Fruit fly (Drosophila melanogaster) whole organism, embryonic: ENCODE results near the gene CG4278.
A peak's percentile ranks its signal among the peaks of the same experiment; 100 is the strongest.

Experiments
- CG10431 ChIP-seq: fragments of 200-800 bp; sonication (Bioruptor generic); optimal IDR thresholded peaks from 3 replicates; lab custom pipeline; 2018; ENCODE audit warnings: missing biosample characterization, mild to moderate bottlenecking, missing genetic modification characterization
- CG10462 ChIP-seq: fragments of 200-800 bp; sonication (Bioruptor generic); optimal IDR thresholded peaks from 2 replicates; lab custom pipeline; 2016; ENCODE audit warnings: missing biosample characterization, missing genetic modification characterization
- CG11093 ChIP-seq: fragments of 200-800 bp; sonication (Bioruptor generic); IDR thresholded peaks from 3 replicates; pipeline ENCODE4 v1.3.6; 2022; ENCODE audit warnings: missing biosample characterization, missing genetic modification characterization
- CG12104 ChIP-seq: fragments of 200-800 bp; sonication (Bioruptor generic); optimal IDR thresholded peaks from 3 replicates; lab custom pipeline; 2016; ENCODE audit warnings: missing biosample characterization, missing genetic modification characterization
- CG12155 ChIP-seq: fragments of 200-800 bp; sonication (Bioruptor generic); optimal IDR thresholded peaks from 3 replicates; lab custom pipeline; 2016; ENCODE audit warnings: missing biosample characterization, missing genetic modification characterization
- CG12769 ChIP-seq: fragments of 200-800 bp; sonication (Bioruptor generic); optimal IDR thresholded peaks from 2 replicates; lab custom pipeline; 2019; ENCODE audit warnings: missing biosample characterization, mild to moderate bottlenecking, missing genetic modification characterization, moderate library complexity
- CG14667 ChIP-seq: fragments of 200-800 bp; sonication (Bioruptor generic); IDR thresholded peaks from 2 replicates; pipeline ENCODE4 v1.3.6; 2022; ENCODE audit warnings: missing biosample characterization, missing genetic modification characterization
- CG14965 ChIP-seq: fragments of 200-800 bp; sonication (Bioruptor generic); optimal IDR thresholded peaks from 2 replicates; lab custom pipeline; 2016; ENCODE audit warnings: missing biosample characterization, missing genetic modification characterization, borderline replicate concordance
- CG15269 ChIP-seq: fragments of 200-800 bp; sonication (Bioruptor generic); optimal IDR thresholded peaks from 2 replicates; lab custom pipeline; 2018; ENCODE audit warnings: missing biosample characterization, mild to moderate bottlenecking, missing genetic modification characterization, moderate library complexity
- CG1529 ChIP-seq: fragments of 200-800 bp; sonication (Bioruptor generic); optimal IDR thresholded peaks from 3 replicates; lab custom pipeline; 2018; ENCODE audit warnings: missing biosample characterization, missing genetic modification characterization
- CG16815 ChIP-seq: fragments of 200-800 bp; sonication (Bioruptor generic); optimal IDR thresholded peaks from 3 replicates; lab custom pipeline; 2017; ENCODE audit warnings: missing biosample characterization, mild to moderate bottlenecking, missing genetic modification characterization
- CG17328 ChIP-seq: fragments of 200-800 bp; sonication (Bioruptor generic); IDR thresholded peaks from 2 replicates; pipeline ENCODE4 v1.3.6; 2022; ENCODE audit warnings: missing biosample characterization, missing genetic modification characterization
- CG17829 ChIP-seq: fragments of 200-800 bp; optimal IDR thresholded peaks from 2 replicates; lab custom pipeline; 2019; ENCODE audit warnings: missing biosample characterization, mild to moderate bottlenecking, missing genetic modification characterization, moderate library complexity
- CG18262 ChIP-seq: fragments of 200-800 bp; optimal IDR thresholded peaks from 3 replicates; lab custom pipeline; 2019; ENCODE audit warnings: missing biosample characterization, mild to moderate bottlenecking, missing genetic modification characterization, moderate library complexity
- CG18764 ChIP-seq: fragments of 200-800 bp; sonication (Bioruptor generic); optimal IDR thresholded peaks from 3 replicates; lab custom pipeline; 2016; ENCODE audit warnings: missing biosample characterization, missing genetic modification characterization
- CG31224 ChIP-seq: fragments of 200-800 bp; sonication (Bioruptor generic); IDR thresholded peaks from 2 replicates; pipeline ENCODE4 v1.3.6; 2022; ENCODE audit warnings: missing biosample characterization, missing genetic modification characterization
- CG32532 ChIP-seq: fragments of 200-800 bp; sonication (Bioruptor generic); IDR thresholded peaks from 2 replicates; pipeline ENCODE4 v1.3.6; 2022; ENCODE audit warnings: missing biosample characterization, missing genetic modification characterization
- CG3281 ChIP-seq: fragments of 200-800 bp; sonication (Bioruptor generic); optimal IDR thresholded peaks from 3 replicates; lab custom pipeline; 2017; ENCODE audit warnings: missing biosample characterization, mild to moderate bottlenecking, missing genetic modification characterization
- CG42726 ChIP-seq: fragments of 200-800 bp; sonication (Bioruptor generic); IDR thresholded peaks from 2 replicates; pipeline ENCODE4 v1.3.6; 2022; ENCODE audit warnings: missing biosample characterization, missing genetic modification characterization; ENCODE audit not compliant: partially characterized antibody
- CG4707 ChIP-seq: fragments of 200-800 bp; sonication (Bioruptor generic); optimal IDR thresholded peaks from 2 replicates; lab custom pipeline; 2018; ENCODE audit warnings: missing biosample characterization, mild to moderate bottlenecking, missing genetic modification characterization, moderate library complexity
- CG6765 ChIP-seq: fragments of 200-800 bp; sonication (Bioruptor generic); optimal IDR thresholded peaks from 3 replicates; lab custom pipeline; 2017; ENCODE audit warnings: missing biosample characterization, mild to moderate bottlenecking, missing genetic modification characterization
- CG7271 ChIP-seq: fragments of 200-800 bp; sonication (Bioruptor generic); optimal IDR thresholded peaks from 2 replicates; lab custom pipeline; 2018; ENCODE audit warnings: missing biosample characterization, mild to moderate bottlenecking, missing genetic modification characterization, moderate library complexity
- CG7357 ChIP-seq: fragments of 200-800 bp; sonication (Bioruptor generic); IDR thresholded peaks from 3 replicates; pipeline ENCODE4 v1.3.6; 2022; ENCODE audit warnings: missing biosample characterization, missing genetic modification characterization
- CG8478 ChIP-seq: fragments of >200 bp; optimal IDR thresholded peaks from 2 replicates; lab custom pipeline; 2018
- CG8765 ChIP-seq: fragments of 200-800 bp; sonication (Bioruptor generic); IDR thresholded peaks from 2 replicates; pipeline ENCODE4 v1.3.6; 2022; ENCODE audit warnings: missing biosample characterization, missing genetic modification characterization
- CG8944 ChIP-seq: fragments of 200-800 bp; sonication (Bioruptor generic); optimal IDR thresholded peaks from 3 replicates; lab custom pipeline; 2016; ENCODE audit warnings: missing biosample characterization, missing genetic modification characterization
- E2f1 ChIP-seq: fragments of 200-800 bp; sonication (Bioruptor generic); IDR thresholded peaks from 2 replicates; pipeline ENCODE4 v1.3.6; 2022; ENCODE audit warnings: missing biosample characterization, missing genetic modification characterization
- E2f2 ChIP-seq: fragments of 200-800 bp; sonication (Bioruptor generic); IDR thresholded peaks from 2 replicates; pipeline ENCODE4 v1.3.6; 2022; ENCODE audit warnings: missing biosample characterization, missing genetic modification characterization
- Eip74EF ChIP-seq, 2 experiments: fragments of 200-800 bp in 1 of 2; fragments of >200 bp in 1 of 2; sonication (Bioruptor generic) in 1 of 2; optimal IDR thresholded peaks; 2 replicates each; lab custom pipeline; 2017 to 2019; ENCODE audit warnings: missing biosample characterization in 2 of 2, missing genetic modification characterization in 2 of 2, mild to moderate bottlenecking in 1 of 2, moderate library complexity in 1 of 2
- Elba2 ChIP-seq: fragments of 200-800 bp; sonication (Bioruptor generic); optimal IDR thresholded peaks from 3 replicates; lab custom pipeline; 2016; ENCODE audit warnings: missing biosample characterization, missing genetic modification characterization
- HHEX ChIP-seq: fragments of 200-800 bp; sonication (Bioruptor generic); optimal IDR thresholded peaks from 3 replicates; lab custom pipeline; 2017; ENCODE audit warnings: missing biosample characterization, mild to moderate bottlenecking, missing genetic modification characterization, missing genetic modification reagents
- MESR4 ChIP-seq: fragments of 200-800 bp; sonication (Bioruptor generic); optimal IDR thresholded peaks from 2 replicates; lab custom pipeline; 2018; ENCODE audit warnings: missing biosample characterization, mild to moderate bottlenecking, missing genetic modification characterization, moderate library complexity
- Nf-YA ChIP-seq: fragments of 200-800 bp; sonication (Bioruptor generic); IDR thresholded peaks from 2 replicates; pipeline ENCODE4 v1.3.6; 2022; ENCODE audit warnings: missing biosample characterization, missing genetic modification characterization
- Ptx1 ChIP-seq: fragments of 200-800 bp; sonication (Bioruptor generic); IDR thresholded peaks from 2 replicates; pipeline ENCODE4 v1.3.6; 2022; ENCODE audit warnings: missing biosample characterization, missing genetic modification characterization
- Usf ChIP-seq: fragments of 200-800 bp; sonication (Bioruptor generic); optimal IDR thresholded peaks from 2 replicates; lab custom pipeline; 2017; ENCODE audit warnings: missing genotype, missing biosample characterization, missing genetic modification characterization
- aop ChIP-seq: fragments of 200-800 bp; sonication (Bioruptor generic); IDR thresholded peaks from 2 replicates; pipeline ENCODE4 v1.3.6; 2022; ENCODE audit warnings: missing biosample characterization, missing genetic modification characterization
- dmrt11E ChIP-seq: fragments of 200-800 bp; sonication (Bioruptor generic); optimal IDR thresholded peaks from 3 replicates; lab custom pipeline; 2018; ENCODE audit warnings: missing biosample characterization, mild to moderate bottlenecking, missing genetic modification characterization, moderate library complexity
- ewg ChIP-seq: fragments of 200-800 bp; sonication (Bioruptor generic); optimal IDR thresholded peaks from 3 replicates; lab custom pipeline; 2017; ENCODE audit warnings: mild to moderate bottlenecking, missing biosample characterization, missing genetic modification reagents, missing genetic modification characterization
- gce ChIP-seq: fragments of 200-800 bp; sonication (Bioruptor generic); IDR thresholded peaks from 3 replicates; pipeline ENCODE4 v1.3.6; 2022; ENCODE audit warnings: missing biosample characterization, missing genetic modification characterization
- gsb ChIP-seq: fragments of 200-800 bp; sonication (Bioruptor generic); IDR thresholded peaks from 2 replicates; pipeline ENCODE4 v1.3.6; 2022; ENCODE audit warnings: missing biosample characterization, missing genetic modification characterization
- jing ChIP-seq: fragments of 200-800 bp; sonication (Bioruptor generic); optimal IDR thresholded peaks from 2 replicates; lab custom pipeline; 2018; ENCODE audit warnings: missing biosample characterization, mild to moderate bottlenecking, missing genetic modification characterization
- lola ChIP-seq, 3 experiments: fragments of >200 bp in 2 of 3; fragments of 200-800 bp in 1 of 3; sonication (Bioruptor generic) in 1 of 3; optimal IDR thresholded peaks; 2 replicates each; lab custom pipeline; 2017 to 2019; ENCODE audit warnings: missing biosample characterization in 3 of 3, missing genetic modification characterization in 3 of 3, mild to moderate bottlenecking in 1 of 3, moderate library complexity in 1 of 3
- mld ChIP-seq: fragments of 200-800 bp; sonication (Bioruptor generic); IDR thresholded peaks from 3 replicates; pipeline ENCODE4 v1.3.6; 2022; ENCODE audit warnings: missing biosample characterization, missing genetic modification characterization; ENCODE audit not compliant: partially characterized antibody
- schlank ChIP-seq: fragments of 200-800 bp; sonication (Bioruptor generic); optimal IDR thresholded peaks from 2 replicates; lab custom pipeline; 2018; ENCODE audit warnings: missing biosample characterization, mild to moderate bottlenecking, missing genetic modification characterization
- scrt ChIP-seq: fragments of 200-800 bp; sonication (Bioruptor generic); optimal IDR thresholded peaks from 2 replicates; lab custom pipeline; 2018; ENCODE audit warnings: missing biosample characterization, mild to moderate bottlenecking, missing genetic modification characterization, moderate library complexity
- sima ChIP-seq: fragments of 200-800 bp; sonication (Bioruptor generic); optimal IDR thresholded peaks from 2 replicates; lab custom pipeline; 2016; ENCODE audit warnings: missing biosample characterization, missing genetic modification characterization
- slbo ChIP-seq: fragments of 200-800 bp; sonication (Bioruptor generic); IDR thresholded peaks from 2 replicates; pipeline ENCODE4 v1.3.6; 2022; ENCODE audit warnings: missing biosample characterization, missing genetic modification characterization
- sqz ChIP-seq: fragments of 200-800 bp; sonication (Bioruptor generic); optimal IDR thresholded peaks from 3 replicates; lab custom pipeline; 2018; ENCODE audit warnings: missing biosample characterization, mild to moderate bottlenecking, missing genetic modification characterization
- tgo ChIP-seq: fragments of 200-800 bp; sonication (Bioruptor generic); IDR thresholded peaks from 3 replicates; pipeline ENCODE4 v1.3.6; 2022; ENCODE audit warnings: missing biosample characterization, missing genetic modification characterization
- unpg ChIP-seq: fragments of 200-800 bp; sonication (Bioruptor generic); optimal IDR thresholded peaks from 3 replicates; lab custom pipeline; 2018; ENCODE audit warnings: missing biosample characterization, mild to moderate bottlenecking, missing genetic modification characterization, moderate library complexity
- zen ChIP-seq: fragments of 200-800 bp; sonication (Bioruptor generic); optimal IDR thresholded peaks from 3 replicates; lab custom pipeline; 2018; ENCODE audit warnings: missing biosample characterization, mild to moderate bottlenecking, missing genetic modification characterization, moderate library complexity

The CG4278 gene

dm6 chr2L:16357865-16358264, 31.0 kb downstream of the CG4278 start (continued):
- TF ChIP-seq CG42726 (GFP tag; lab: Robert Waterston, UW): no peak
- TF ChIP-seq CG4707 (GFP tag; lab: Kevin White, UChicago): no peak
- TF ChIP-seq Ptx1 (GFP tag; lab: Robert Waterston, UW): 0 out of 2 replicates have a peak, but pooled peaks have one; percentile 46
- peak; percentile 41; the same call in 1 of the 3 replicates for TF ChIP-seq tgo
- TF ChIP-seq schlank (tag; lab: Kevin White, UChicago): no peak
- no peak for TF ChIP-seq CG10462
- TF ChIP-seq CG7357: no peak
- no peak for TF ChIP-seq CG11093 (GFP tag; lab: Robert Waterston, UW)
- peak; percentile 49 for TF ChIP-seq E2f1
- TF ChIP-seq slbo (GFP tag; lab: Robert Waterston, UW): no peak
- no peak for TF ChIP-seq gce (GFP tag; lab: Robert Waterston, UW)
- TF ChIP-seq CG1529 (GFP tag; lab: Kevin White, UChicago): no peak
- no peak for TF ChIP-seq sima (GFP tag; lab: Kevin White, UChicago)
- TF ChIP-seq CG7271 (tag; lab: Kevin White, UChicago): no peak
- no peak for TF ChIP-seq Usf (GFP tag; lab: Kevin White, UChicago)
- TF ChIP-seq aop (GFP tag; lab: Robert Waterston, UW): no peak
- 0 out of 2 replicates have a peak, but pooled peaks have one; percentile 22 for TF ChIP-seq CG17328
- no peak for TF ChIP-seq E2f2 (GFP tag; lab: Robert Waterston, UW)
- no peak for TF ChIP-seq CG18764 (GFP tag; lab: Kevin White, UChicago)
- TF ChIP-seq Elba2 (GFP tag; lab: Kevin White, UChicago): no peak
- no peak for TF ChIP-seq CG8944 (GFP tag; lab: Kevin White, UChicago)
- TF ChIP-seq CG16815 (GFP tag; lab: Kevin White, UChicago): no peak
- no peak for TF ChIP-seq CG8478 (lab: Kevin White, UChicago)
- no peak for TF ChIP-seq CG14667 (GFP tag; lab: Robert Waterston, UW)
- TF ChIP-seq CG12155 (GFP tag; lab: Kevin White, UChicago): no peak
- no peak for TF ChIP-seq Nf-YA (GFP tag; lab: Robert Waterston, UW)
- peak; percentile 25 for TF ChIP-seq CG15269
- TF ChIP-seq scrt: no peak
- TF ChIP-seq ewg (GFP tag; lab: Kevin White, UChicago): no peak
- TF ChIP-seq HHEX (GFP tag; lab: Kevin White, UChicago): peak; percentile 11
- peak; percentile 40 for TF ChIP-seq dmrt11E (tag; lab: Kevin White, UChicago)
- TF ChIP-seq CG12104: no peak
- no peak for TF ChIP-seq CG10431 (GFP tag; lab: Kevin White, UChicago)
- TF ChIP-seq CG32532 (GFP tag; lab: Robert Waterston, UW): peak; percentile 21; the same call in 1 of the 2 replicates
- no peak for TF ChIP-seq jing (GFP tag; lab: Kevin White, UChicago)
- TF ChIP-seq CG3281 (GFP tag; lab: Kevin White, UChicago): no peak
- peak; percentile 49 for TF ChIP-seq unpg
- no peak for TF ChIP-seq CG6765 (GFP tag; lab: Kevin White, UChicago)
- TF ChIP-seq CG8765 (GFP tag; lab: Robert Waterston, UW): no peak
- peak in 1 of 2 experiments; percentile 15 for TF ChIP-seq Eip74EF (GFP tag; optimal IDR thresholded peaks at IDR 0.05; lab: Kevin White, UChicago)
- no peak for TF ChIP-seq CG14965 (GFP tag; lab: Kevin White, UChicago)
- no peak for TF ChIP-seq CG12769 (tag; lab: Kevin White, UChicago)
- TF ChIP-seq lola (GFP tag; optimal IDR thresholded peaks at IDR 0.05; lab: Kevin White, UChicago): peak in 1 of 3 experiments; percentile 6
- no peak for TF ChIP-seq MESR4 (GFP tag; lab: Kevin White, UChicago)
- TF ChIP-seq mld: no peak
- TF ChIP-seq CG17829 (tag; lab: Kevin White, UChicago): peak; percentile 43
- TF ChIP-seq CG31224 (GFP tag; lab: Robert Waterston, UW): no peak
- no peak for TF ChIP-seq zen (tag; lab: Kevin White, UChicago)
- TF ChIP-seq gsb (GFP tag; lab: Robert Waterston, UW): no peak
- peak; percentile 56 for TF ChIP-seq CG18262 (tag; lab: Kevin White, UChicago)
- TF ChIP-seq sqz: peak; percentile 37
